Fruit fly (Drosophila melanogaster): ENCODE data around the gene CG14258.

The CG14258 gene

DNA sequence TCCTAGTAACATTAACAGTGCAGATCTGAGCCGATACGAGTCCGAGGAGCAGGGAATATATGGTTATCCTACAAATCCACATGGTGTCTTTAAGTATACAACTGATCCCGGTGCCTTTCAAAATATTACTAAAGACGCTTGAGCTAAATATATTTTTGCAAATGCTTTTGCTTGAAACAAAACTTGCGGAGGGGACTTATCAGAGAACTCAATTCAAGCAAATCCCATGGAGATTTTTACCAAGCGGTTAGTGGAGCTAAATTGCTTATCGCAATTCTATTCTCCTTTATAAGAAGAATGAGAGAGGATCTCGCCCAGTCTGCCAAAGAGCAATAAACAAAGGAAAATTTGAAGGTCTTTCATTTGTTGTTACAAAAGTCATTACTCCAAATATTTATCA lies 6.6 kb downstream of the CG14258 start, which contains the start of gene eater:
Gene eater, minus strand, starts transcription at position 101 of the 400 bp plus-strand sequence.
- TF ChIP-seq vri (GFP tag; optimal IDR thresholded peaks at IDR 0.05) = no peak
- TF ChIP-seq CG6792 (GFP tag; optimal IDR thresholded peaks at IDR 0.05) = no peak
- TF ChIP-seq CG3032 (tag; optimal IDR thresholded peaks at IDR 0.05) = no peak
- TF ChIP-seq Ets96B (tag; optimal IDR thresholded peaks at IDR 0.05) = no peak
- no peak for TF ChIP-seq Gug (GFP tag; IDR thresholded peaks at IDR 0.05)
- no peak for TF ChIP-seq Lpt (GFP tag; optimal IDR thresholded peaks at IDR 0.05)
- no peak for TF ChIP-seq net (GFP tag; optimal IDR thresholded peaks at IDR 0.05)
- TF ChIP-seq Eip78C (GFP tag) = no peak

DNA sequence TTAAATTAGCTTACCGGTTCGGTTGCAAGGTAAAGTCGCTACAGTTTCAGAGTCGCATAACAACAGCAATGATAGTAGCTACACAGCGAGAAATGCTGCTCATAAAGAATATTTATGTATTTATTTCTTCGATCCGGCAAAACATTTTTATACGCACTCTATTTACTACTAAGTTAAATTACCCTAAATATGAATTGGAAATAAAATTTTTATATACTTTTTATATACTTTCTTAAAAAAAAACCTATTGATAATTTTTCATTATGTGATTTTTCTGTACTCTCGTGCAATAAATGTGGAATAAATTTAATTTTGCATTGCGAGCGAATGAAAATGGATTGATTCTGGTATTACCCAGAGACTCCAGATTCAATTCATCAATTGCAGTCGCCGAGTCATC lies 8.0 kb downstream of the CG14258 start, which contains the start of gene Jhbp11:
Gene Jhbp11, plus strand, starts transcription at position 301 of the 400 bp plus-strand sequence.
- peak; percentile 49 for TF ChIP-seq Eip78C (GFP tag)
- TF ChIP-seq eg (GFP tag; IDR thresholded peaks at IDR 0.05) = 0 out of 3 replicates have a peak, but pooled peaks have one; percentile 15
- no peak for TF ChIP-seq fd59A (GFP tag; optimal IDR thresholded peaks at IDR 0.05)
- TF ChIP-seq fkh (GFP tag; optimal IDR thresholded peaks at IDR 0.05) = no peak
- no peak for TF ChIP-seq CG3032 (tag; optimal IDR thresholded peaks at IDR 0.05)

dm6 chr3R:27105439-27105838 lies 12.5 kb downstream of the CG14258 start:
- TF ChIP-seq Hr4 (GFP tag; optimal IDR thresholded peaks at IDR 0.05) (no peak), CG8119 (GFP tag; IDR thresholded peaks at IDR 0.05) (no peak), CG15336 (GFP tag; IDR thresholded peaks at IDR 0.05) (no peak), Hr38 (GFP tag; optimal IDR thresholded peaks at IDR 0.05) (no peak), pdm3 (GFP tag; optimal IDR thresholded peaks at IDR 0.05) (no peak), CG11902 (GFP tag; optimal IDR thresholded peaks at IDR 0.05) (no peak), ss (GFP tag; optimal IDR thresholded peaks at IDR 0.05) (no peak), Lpt (GFP tag; optimal IDR thresholded peaks at IDR 0.05) (no peak), Smox (GFP tag; optimal IDR thresholded peaks at IDR 0.05) (no peak), OdsH (GFP tag; optimal IDR thresholded peaks at IDR 0.05) (no peak)

DNA sequence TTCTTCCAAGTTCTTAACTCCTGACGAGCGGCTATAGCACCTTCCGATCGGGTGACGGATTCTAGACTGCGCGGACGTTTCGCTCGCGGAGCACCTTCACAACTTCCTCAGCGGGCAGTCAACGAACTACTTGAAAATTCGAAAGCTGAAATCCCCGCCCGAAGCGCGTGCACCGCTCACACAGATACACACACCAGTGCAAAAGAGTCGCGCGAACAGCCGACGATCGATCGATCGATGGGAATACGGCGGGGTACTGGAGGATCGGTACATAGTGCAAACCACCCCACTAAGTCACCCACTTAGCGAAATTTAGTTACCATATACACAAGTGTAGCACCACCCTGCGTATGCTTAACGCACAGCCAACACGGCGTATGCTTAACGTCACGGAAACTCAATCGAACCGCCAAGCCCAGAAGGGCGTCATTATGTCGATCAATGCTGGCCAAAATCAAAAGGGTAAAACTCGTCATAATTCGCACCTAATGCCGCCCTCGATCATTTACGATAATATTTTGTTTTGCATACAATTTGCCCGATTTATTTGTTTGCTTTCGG lies 13.3 kb downstream of the CG14258 start, which contains the start of gene CAH9:
Gene CAH9, minus strand, starts transcription at position 51 of the 561 bp plus-strand sequence.
- TF ChIP-seq CG7368 (GFP tag; optimal IDR thresholded peaks at IDR 0.05) (no peak), cyc (GFP tag; optimal IDR thresholded peaks at IDR 0.05) (no peak), CG15336 (GFP tag; IDR thresholded peaks at IDR 0.05) (no peak), CG32006 (GFP tag; optimal IDR thresholded peaks at IDR 0.05) (no peak), CG10669 (GFP tag; optimal IDR thresholded peaks at IDR 0.05) (no peak), CG8632 (GFP tag; optimal IDR thresholded peaks at IDR 0.05) (no peak), Hr38 (GFP tag; optimal IDR thresholded peaks at IDR 0.05) (no peak), eg (GFP tag; IDR thresholded peaks at IDR 0.05) (no peak), achi (GFP tag; optimal IDR thresholded peaks at IDR 0.05) (no peak), CG6792 (GFP tag; optimal IDR thresholded peaks at IDR 0.05) (no peak), esn (GFP tag; optimal IDR thresholded peaks at IDR 0.05) (no peak), Sox102F (GFP tag; optimal IDR thresholded peaks at IDR 0.05) (no peak), CG11762 (GFP tag; optimal IDR thresholded peaks at IDR 0.05; ENCODE audit: insufficient read depth) (no peak), Sox14 (GFP tag; optimal IDR thresholded peaks at IDR 0.05) (no peak), vri (GFP tag; optimal IDR thresholded peaks at IDR 0.05) (no peak), Gug (GFP tag; IDR thresholded peaks at IDR 0.05) (no peak), Eip75B (GFP tag; optimal IDR thresholded peaks at IDR 0.05) (no peak), CG16779 (tag; optimal IDR thresholded peaks at IDR 0.05) (no peak), Ets21C (GFP tag; optimal IDR thresholded peaks at IDR 0.05) (no peak)

dm6 chr3R:27108111-27108510 lies 15.2 kb downstream of the CG14258 start:
- TF ChIP-seq Ets96B (tag; optimal IDR thresholded peaks at IDR 0.05) = no peak
- TF ChIP-seq CG3919 (GFP tag; optimal IDR thresholded peaks at IDR 0.05) = no peak
- no peak for TF ChIP-seq dsx (GFP tag; optimal IDR thresholded peaks at IDR 0.05; ENCODE audit: poor library complexity, severe bottlenecking)
- no peak for TF ChIP-seq CG11902 (GFP tag; optimal IDR thresholded peaks at IDR 0.05)
- no peak for TF ChIP-seq Hr4 (GFP tag; optimal IDR thresholded peaks at IDR 0.05)
- no peak for TF ChIP-seq Ets21C (GFP tag; optimal IDR thresholded peaks at IDR 0.05)
- no peak for TF ChIP-seq CG6276 (GFP tag; optimal IDR thresholded peaks at IDR 0.05)
- no peak for TF ChIP-seq topi (GFP tag; optimal IDR thresholded peaks at IDR 0.05)
- TF ChIP-seq eg (GFP tag; IDR thresholded peaks at IDR 0.05) = no peak
